Worm (Caenorhabditis elegans) whole organism, late embryonic: ENCODE data around the gene R13D11.3.

Experiments
- C08G9.2 ChIP-seq: sonication (generic microtip); optimal IDR thresholded peaks from 2 replicates; lab custom pipeline; 2016; ENCODE audit warnings: mild to moderate bottlenecking, missing genetic modification characterization, moderate library complexity, missing compliant biosample characterization
- C38D4.7 ChIP-seq: fragments of 200-800 bp; sonication (Bioruptor generic); optimal IDR thresholded peaks from 2 replicates; lab custom pipeline; 2018; ENCODE audit warnings: mild to moderate bottlenecking, missing genetic modification characterization, moderate library complexity, missing compliant biosample characterization
- F13H6.1 ChIP-seq: sonication (generic microtip); optimal IDR thresholded peaks from 2 replicates; lab custom pipeline; 2016; ENCODE audit warnings: missing genetic modification characterization, missing compliant biosample characterization
- K02D7.2 ChIP-seq: sonication (generic microtip); optimal IDR thresholded peaks from 2 replicates; lab custom pipeline; 2017; ENCODE audit warnings: mild to moderate bottlenecking, missing genetic modification characterization, missing compliant biosample characterization
- K09A11.1 ChIP-seq: sonication (generic microtip); optimal IDR thresholded peaks from 2 replicates; lab custom pipeline; 2017; ENCODE audit warnings: antibody characterized with exemption, mild to moderate bottlenecking, missing genetic modification characterization, missing compliant biosample characterization; ENCODE audit not compliant: insufficient read depth
- T23F11.4 ChIP-seq: fragments of 200-800 bp; sonication (Bioruptor generic); optimal IDR thresholded peaks from 2 replicates; lab custom pipeline; 2018; ENCODE audit warnings: mild to moderate bottlenecking, missing genetic modification characterization, missing compliant biosample characterization
- ama-1 ChIP-seq: fragments of 150-350 bp; optimal IDR thresholded peaks from 2 replicates; lab custom pipeline; 2014
- ceh-14 ChIP-seq: sonication (generic microtip); optimal IDR thresholded peaks from 2 replicates; lab custom pipeline; 2016; ENCODE audit warnings: missing genotype, missing genetic modification characterization, missing compliant biosample characterization
- ceh-18 ChIP-seq: sonication (generic microtip); optimal IDR thresholded peaks from 2 replicates; lab custom pipeline; 2016; ENCODE audit warnings: missing genetic modification characterization, missing compliant biosample characterization
- ceh-19 ChIP-seq: fragments of 200-800 bp; sonication (Bioruptor generic); optimal IDR thresholded peaks from 2 replicates; lab custom pipeline; 2018; ENCODE audit warnings: mild to moderate bottlenecking, missing genetic modification characterization, missing compliant biosample characterization
- ceh-2 ChIP-seq: sonication (generic microtip); optimal IDR thresholded peaks from 2 replicates; lab custom pipeline; 2016; ENCODE audit warnings: missing genotype, missing genetic modification characterization, missing compliant biosample characterization
- ceh-31 ChIP-seq: sonication (generic microtip); optimal IDR thresholded peaks from 2 replicates; lab custom pipeline; 2016; ENCODE audit warnings: missing genetic modification characterization, missing compliant biosample characterization
- ceh-34 ChIP-seq: sonication (generic microtip); optimal IDR thresholded peaks from 2 replicates; lab custom pipeline; 2016; ENCODE audit warnings: mild to moderate bottlenecking, missing genetic modification characterization, missing compliant biosample characterization
- ceh-45 ChIP-seq: fragments of 200-800 bp; sonication (Bioruptor generic); IDR thresholded peaks from 2 replicates; pipeline ENCODE4 v1.3.6; 2022; ENCODE audit warnings: missing genetic modification reagents, missing genetic modification characterization, missing compliant biosample characterization
- ceh-48 ChIP-seq: sonication (generic microtip); optimal IDR thresholded peaks from 2 replicates; lab custom pipeline; 2016; ENCODE audit warnings: missing genetic modification characterization, inconsistent platforms, missing compliant biosample characterization
- che-1 ChIP-seq: sonication (generic microtip); optimal IDR thresholded peaks from 2 replicates; lab custom pipeline; 2016; ENCODE audit warnings: mild to moderate bottlenecking, missing genetic modification characterization, missing compliant biosample characterization
- dmd-4 ChIP-seq: sonication (generic microtip); optimal IDR thresholded peaks from 2 replicates; lab custom pipeline; 2016; ENCODE audit warnings: borderline replicate concordance, missing genetic modification characterization, missing compliant biosample characterization
- dve-1 ChIP-seq: sonication (generic microtip); optimal IDR thresholded peaks from 2 replicates; lab custom pipeline; 2017; ENCODE audit warnings: antibody characterized with exemption, mild to moderate bottlenecking, missing genetic modification characterization, missing compliant biosample characterization
- elt-2 ChIP-seq: sonication (generic microtip); optimal IDR thresholded peaks from 2 replicates; lab custom pipeline; 2016; ENCODE audit warnings: missing genetic modification reagents, missing genetic modification characterization, missing compliant biosample characterization
- elt-4 ChIP-seq: sonication (generic microtip); optimal IDR thresholded peaks from 2 replicates; lab custom pipeline; 2016; ENCODE audit warnings: missing genetic modification characterization, missing compliant biosample characterization
- ets-4 ChIP-seq: sonication (generic microtip); optimal IDR thresholded peaks from 2 replicates; lab custom pipeline; 2016; ENCODE audit warnings: missing genetic modification characterization, missing compliant biosample characterization
- eyg-1 ChIP-seq: sonication (generic microtip); optimal IDR thresholded peaks from 2 replicates; lab custom pipeline; 2016; ENCODE audit warnings: missing genotype, missing genetic modification characterization, missing compliant biosample characterization
- fkh-6 ChIP-seq: sonication (generic microtip); optimal IDR thresholded peaks from 2 replicates; lab custom pipeline; 2016; ENCODE audit warnings: missing genetic modification characterization, missing compliant biosample characterization
- hlh-13 ChIP-seq: fragments of 200-800 bp; sonication (Bioruptor generic); optimal IDR thresholded peaks from 2 replicates; lab custom pipeline; 2018; ENCODE audit warnings: mild to moderate bottlenecking, missing genetic modification characterization, missing compliant biosample characterization
- hlh-15 ChIP-seq: sonication (generic microtip); optimal IDR thresholded peaks from 2 replicates; lab custom pipeline; 2016; ENCODE audit warnings: missing genetic modification characterization, missing compliant biosample characterization
- hlh-6 ChIP-seq: sonication (generic microtip); optimal IDR thresholded peaks from 2 replicates; lab custom pipeline; 2016; ENCODE audit warnings: missing genotype, missing genetic modification characterization, missing compliant biosample characterization
- madf-2 ChIP-seq: sonication (generic microtip); optimal IDR thresholded peaks from 2 replicates; lab custom pipeline; 2017; ENCODE audit warnings: missing genetic modification characterization, missing compliant biosample characterization
- mec-3 ChIP-seq: sonication (generic microtip); optimal IDR thresholded peaks from 2 replicates; lab custom pipeline; 2016; ENCODE audit warnings: borderline replicate concordance, missing genetic modification characterization, missing compliant biosample characterization
- nfya-1 ChIP-seq: sonication (generic microtip); optimal IDR thresholded peaks from 2 replicates; lab custom pipeline; 2017; ENCODE audit warnings: missing genetic modification characterization, mild to moderate bottlenecking, missing compliant biosample characterization, antibody characterized with exemption, moderate library complexity
- nhr-11 ChIP-seq: fragments of 150-350 bp; optimal IDR thresholded peaks from 2 replicates; lab custom pipeline; 2014; ENCODE audit warnings: missing biosample characterization, missing genetic modification characterization
- nhr-232 ChIP-seq: sonication (generic microtip); optimal IDR thresholded peaks from 2 replicates; lab custom pipeline; 2016; ENCODE audit warnings: missing genetic modification characterization, missing compliant biosample characterization
- odd-2 ChIP-seq: sonication (generic microtip); optimal IDR thresholded peaks from 2 replicates; lab custom pipeline; 2017; ENCODE audit warnings: antibody characterized with exemption, mild to moderate bottlenecking, missing genetic modification characterization, missing compliant biosample characterization
- pat-9 ChIP-seq: fragments of 200-800 bp; sonication (Bioruptor generic); optimal IDR thresholded peaks from 2 replicates; lab custom pipeline; 2018; ENCODE audit warnings: mild to moderate bottlenecking, missing genetic modification characterization, moderate library complexity, missing compliant biosample characterization
- pax-1 ChIP-seq: fragments of 150-350 bp; optimal IDR thresholded peaks from 2 replicates; lab custom pipeline; 2014; ENCODE audit warnings: missing biosample characterization, missing genetic modification characterization
- pqm-1 ChIP-seq: sonication (generic microtip); optimal IDR thresholded peaks from 2 replicates; lab custom pipeline; 2016; ENCODE audit warnings: missing genetic modification characterization, missing compliant biosample characterization
- ref-2 ChIP-seq: sonication (generic microtip); optimal IDR thresholded peaks from 2 replicates; lab custom pipeline; 2016; ENCODE audit warnings: missing genetic modification characterization, missing compliant biosample characterization
- rnt-1 ChIP-seq: sonication (generic microtip); optimal IDR thresholded peaks from 2 replicates; lab custom pipeline; 2016; ENCODE audit warnings: missing genetic modification characterization, missing compliant biosample characterization
- sox-2 ChIP-seq: fragments of 200-800 bp; sonication (Bioruptor generic); IDR thresholded peaks from 2 replicates; pipeline ENCODE4 v1.3.6; 2022; ENCODE audit warnings: missing genetic modification reagents, missing genetic modification characterization, missing compliant biosample characterization
- sox-4 ChIP-seq: sonication (generic microtip); optimal IDR thresholded peaks from 2 replicates; lab custom pipeline; 2017; ENCODE audit warnings: mild to moderate bottlenecking, missing genetic modification characterization, inconsistent platforms, missing compliant biosample characterization
- tbx-2 ChIP-seq: sonication (generic microtip); optimal IDR thresholded peaks from 2 replicates; lab custom pipeline; 2016; ENCODE audit warnings: missing genetic modification characterization, missing compliant biosample characterization
- ttx-3 ChIP-seq: sonication (generic microtip); optimal IDR thresholded peaks from 2 replicates; lab custom pipeline; 2016; ENCODE audit warnings: missing genetic modification reagents, missing genetic modification characterization, missing compliant biosample characterization
- unc-42 ChIP-seq: sonication (generic microtip); optimal IDR thresholded peaks from 2 replicates; lab custom pipeline; 2016; ENCODE audit warnings: missing genotype, missing genetic modification characterization, missing compliant biosample characterization
- unc-55 ChIP-seq: sonication (generic microtip); optimal IDR thresholded peaks from 2 replicates; lab custom pipeline; 2017; ENCODE audit warnings: missing biosample characterization, missing genetic modification reagents, missing genetic modification characterization
- ztf-16 ChIP-seq: sonication (generic microtip); optimal IDR thresholded peaks from 2 replicates; lab custom pipeline; 2017; ENCODE audit warnings: missing genetic modification characterization, missing compliant biosample characterization

R13D11.3 gene

DNA sequence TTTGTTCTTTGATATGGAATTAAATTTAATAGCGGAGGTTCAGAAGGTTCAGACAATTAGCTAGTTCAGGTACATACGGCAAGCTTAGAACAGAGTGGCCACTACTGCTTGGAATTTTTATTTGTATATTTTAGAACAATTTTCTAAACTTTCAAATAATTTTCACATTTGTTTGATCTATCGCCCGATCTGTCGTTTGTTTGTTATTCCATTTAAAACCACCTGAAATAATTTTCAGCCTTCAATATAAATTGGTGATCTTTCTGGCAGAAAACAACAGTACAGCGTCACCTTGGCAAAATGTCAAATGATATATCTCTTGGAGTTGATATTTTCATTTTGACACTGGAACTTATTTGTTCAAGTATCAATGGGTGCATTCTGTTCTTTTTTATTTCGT is at the start of gene R13D11.3:
Gene R13D11.3, plus strand, starts transcription at position 301 of the 400 bp plus-strand sequence.
- TF ChIP-seq dmd-4 (tag; lab: Kevin White, UChicago) (no peak), ztf-16 (no peak), sox-2 (GFP tag; lab: Robert Waterston, UW) (no peak), fkh-6 (tag; lab: Kevin White, UChicago) (no peak), K09A11.1 (no peak), hlh-6 (tag; lab: Kevin White, UChicago) (no peak), T23F11.4 (GFP tag; lab: Kevin White, UChicago) (no peak), ceh-2 (tag; lab: Kevin White, UChicago) (no peak), K02D7.2 (tag; lab: Kevin White, UChicago) (no peak), sox-4 (tag; lab: Kevin White, UChicago) (no peak), pqm-1 (tag; lab: Kevin White, UChicago) (no peak), madf-2 (tag; lab: Kevin White, UChicago) (no peak), ceh-14 (no peak), mec-3 (tag; lab: Kevin White, UChicago) (no peak)

DNA sequence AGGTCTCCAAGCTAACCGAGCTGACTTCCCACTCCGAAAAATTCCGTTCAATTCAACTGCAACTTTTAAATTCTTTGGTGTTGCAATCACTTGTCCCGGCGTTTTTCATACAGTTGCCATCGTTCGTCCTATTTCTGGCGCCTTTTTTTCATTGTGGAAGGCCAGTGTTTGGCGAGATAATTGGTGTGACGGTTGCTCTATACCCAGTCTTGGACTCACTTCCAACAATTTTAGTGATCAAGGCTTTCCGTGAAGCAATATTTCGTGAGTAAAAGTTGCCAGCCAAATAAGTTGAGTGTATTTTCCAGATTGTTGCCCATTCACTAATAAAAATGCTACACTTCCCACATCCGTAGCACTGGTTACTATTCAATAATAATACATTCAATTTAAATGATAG is 42.6 kb upstream of the R13D11.3 start:
- TF ChIP-seq pqm-1 (tag; lab: Kevin White, UChicago) (no peak), fkh-6 (tag; lab: Kevin White, UChicago) (no peak), ztf-16 (no peak), pat-9 (tag; lab: Kevin White, UChicago) (no peak), sox-2 (GFP tag; lab: Robert Waterston, UW) (no peak), ama-1 (lab: Kevin White, UChicago) (no peak), K09A11.1 (no peak), hlh-15 (tag; lab: Kevin White, UChicago) (no peak), sox-4 (tag; lab: Kevin White, UChicago) (no peak), ttx-3 (no peak), C08G9.2 (no peak)

DNA sequence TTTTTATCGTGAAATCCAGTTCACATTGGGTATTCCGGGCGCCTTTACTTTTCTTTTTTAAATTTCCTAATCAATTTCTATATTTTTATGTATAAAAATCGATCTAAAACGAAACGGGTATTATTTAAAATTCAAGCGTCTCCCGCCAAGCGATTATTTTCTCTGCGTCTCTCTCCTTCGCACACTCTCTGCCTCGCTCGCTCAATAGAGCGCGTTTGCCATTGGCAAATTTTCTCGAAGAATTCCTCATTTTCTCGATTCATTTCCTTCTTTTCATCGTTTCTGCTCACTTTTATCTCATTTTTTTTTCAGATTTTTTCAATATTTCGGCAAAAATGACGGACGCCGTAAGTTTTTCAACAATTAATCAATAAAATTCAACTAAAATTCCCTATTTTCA is 41.6 kb upstream of the R13D11.3 start, which contains the start of gene sti-1:
Gene sti-1, plus strand, starts transcription at position 263 of the 400 bp plus-strand sequence.
- TF ChIP-seq elt-2 (tag; lab: Kevin White, UChicago) (peak; percentile 44), unc-42 (tag; lab: Kevin White, UChicago) (peak; percentile 64), T23F11.4 (GFP tag; lab: Kevin White, UChicago) (no peak), pqm-1 (tag; lab: Kevin White, UChicago) (no peak), dve-1 (tag; lab: Kevin White, UChicago) (peak; percentile 36), hlh-13 (GFP tag; lab: Kevin White, UChicago) (no peak), unc-55 (GFP tag; lab: Kevin White, UChicago) (peak; percentile 77), hlh-6 (tag; lab: Kevin White, UChicago) (no peak), nfya-1 (peak; percentile 83), ceh-34 (tag; lab: Kevin White, UChicago) (no peak), ttx-3 (no peak), pax-1 (tag; lab: Kevin White, UChicago) (peak; percentile 24), ceh-18 (tag; lab: Kevin White, UChicago) (peak; percentile 32), ceh-48 (tag; lab: Kevin White, UChicago) (peak; percentile 10), C38D4.7 (GFP tag; lab: Kevin White, UChicago) (no peak), madf-2 (tag; lab: Kevin White, UChicago) (no peak), ceh-31 (tag; lab: Kevin White, UChicago) (peak; percentile 61)

DNA sequence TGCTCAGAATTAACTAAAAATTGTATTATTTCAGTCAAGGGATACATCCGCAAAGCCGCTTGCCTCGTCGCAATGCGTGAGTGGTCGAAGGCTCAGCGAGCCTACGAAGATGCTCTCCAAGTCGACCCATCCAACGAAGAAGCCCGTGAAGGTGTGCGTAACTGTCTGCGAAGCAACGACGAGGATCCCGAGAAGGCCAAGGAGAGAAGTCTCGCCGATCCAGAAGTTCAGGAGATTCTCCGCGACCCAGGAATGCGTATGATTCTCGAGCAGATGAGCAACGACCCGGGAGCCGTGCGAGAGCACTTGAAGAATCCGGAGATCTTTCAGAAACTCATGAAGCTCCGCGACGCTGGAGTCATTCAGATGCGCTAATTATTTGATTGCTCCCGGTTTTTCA is 40.5 kb upstream of the R13D11.3 start:
- TF ChIP-seq ref-2 (no peak), eyg-1 (tag; lab: Kevin White, UChicago) (no peak)

DNA sequence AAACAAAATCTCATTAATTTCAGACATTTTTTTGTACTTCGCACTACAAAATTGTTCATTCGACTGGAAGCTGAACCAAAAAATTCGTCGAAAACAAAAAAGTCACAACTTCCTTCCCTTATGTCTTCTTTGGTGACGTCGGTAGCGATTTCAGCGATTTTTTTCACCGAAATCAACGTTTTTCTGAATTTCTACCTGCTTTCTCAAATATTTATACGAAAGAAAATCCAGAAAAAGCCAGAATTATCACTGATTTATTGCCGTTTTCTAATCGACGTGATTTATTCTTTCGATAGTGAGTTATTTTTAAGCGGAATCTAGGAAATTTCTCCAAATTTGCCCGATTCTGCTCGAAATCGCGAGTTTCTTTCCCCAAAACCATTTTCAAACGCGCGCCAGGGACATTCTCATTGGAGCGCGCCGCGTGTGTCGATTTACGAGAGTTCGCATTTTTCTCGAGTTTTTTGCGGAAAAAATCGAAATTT is 39.9 kb upstream of the R13D11.3 start, which contains the start of gene srbc-58:
Gene srbc-58, plus strand, starts transcription at position 121 of the 485 bp plus-strand sequence.
- TF ChIP-seq rnt-1 (tag; lab: Kevin White, UChicago): no peak
- no peak for TF ChIP-seq elt-4 (tag; lab: Kevin White, UChicago)
- no peak for TF ChIP-seq ceh-14
- TF ChIP-seq ceh-45 (GFP tag; lab: Robert Waterston, UW): no peak
- no peak for TF ChIP-seq F13H6.1
- TF ChIP-seq tbx-2: no peak
- no peak for TF ChIP-seq pqm-1 (tag; lab: Kevin White, UChicago)
- TF ChIP-seq nhr-11 (tag; lab: Kevin White, UChicago): no peak
- no peak for TF ChIP-seq che-1 (tag; lab: Kevin White, UChicago)
- TF ChIP-seq odd-2: no peak
- no peak for TF ChIP-seq ceh-19 (GFP tag; lab: Kevin White, UChicago)
- no peak for TF ChIP-seq ceh-18 (tag; lab: Kevin White, UChicago)
- no peak for TF ChIP-seq nhr-232 (tag; lab: Kevin White, UChicago)
- no peak for TF ChIP-seq ets-4 (tag; lab: Kevin White, UChicago)
- TF ChIP-seq, all 69 proteins: peak for 0
